Fruit fly (Drosophila melanogaster) whole organism, prepupa: ENCODE measurements around the gene PGAP1.
A peak's percentile ranks its signal among the peaks of the same experiment; 100 is the strongest.

Experiments used
- CG10631 ChIP-seq: fragments of 200-800 bp; sonication (Bioruptor generic); optimal IDR thresholded peaks from 2 replicates; lab custom pipeline; 2016; ENCODE audit warnings: missing biosample characterization, missing genetic modification characterization
- Gug ChIP-seq: fragments of 200-800 bp; sonication (Bioruptor generic); IDR thresholded peaks from 2 replicates; pipeline ENCODE4 v1.3.6; 2022; ENCODE audit warnings: missing biosample characterization, missing genetic modification characterization
- Met ChIP-seq: fragments of 200-800 bp; sonication (Bioruptor generic); optimal IDR thresholded peaks from 3 replicates; lab custom pipeline; 2016; ENCODE audit warnings: missing biosample characterization, missing genetic modification characterization
- OdsH ChIP-seq: fragments of 200-800 bp; sonication (Bioruptor generic); optimal IDR thresholded peaks from 3 replicates; lab custom pipeline; 2016; ENCODE audit warnings: missing biosample characterization, missing genetic modification characterization
- pdm3 ChIP-seq: fragments of 200-800 bp; sonication (Bioruptor generic); optimal IDR thresholded peaks from 3 replicates; lab custom pipeline; 2016; ENCODE audit warnings: missing biosample characterization, missing genetic modification characterization

- TF ChIP-seq pdm3 (GFP tag; lab: Kevin White, UChicago) (peak; percentile 95), OdsH (GFP tag; lab: Kevin White, UChicago) (peak; percentile 94), Gug (GFP tag; lab: Robert Waterston, UW) (peak; percentile 89), Met (peak; percentile 95), CG10631 (GFP tag; lab: Kevin White, UChicago) (peak; percentile 91)
These were observed 46.1 kb upstream of the PGAP1 start for dm6 chrX:5735268-5735941.
